Fruit fly (Drosophila melanogaster) Kc167 (cell line): ENCODE measurements around the gene MTA1-like.

Source experiments
- Myc ChIP-seq: fragments of >200 bp; optimal IDR thresholded peaks from 2 replicates; lab custom pipeline; 2017; ENCODE audit warnings: missing external identifiers
- Sin3A ChIP-seq: fragments of >200 bp; optimal IDR thresholded peaks from 2 replicates; lab custom pipeline; 2018; ENCODE audit warnings: missing external identifiers
- h ChIP-seq: fragments of >200 bp; optimal IDR thresholded peaks from 3 replicates; lab custom pipeline; 2018; ENCODE audit warnings: missing external identifiers
- insv ChIP-seq: fragments of >200 bp; optimal IDR thresholded peaks from 3 replicates; lab custom pipeline; 2018; ENCODE audit warnings: missing external identifiers
- psq ChIP-seq: fragments of >200 bp; optimal IDR thresholded peaks from 2 replicates; lab custom pipeline; 2017; ENCODE audit warnings: missing external identifiers
- ttk ChIP-seq: sonication (Bioruptor generic); optimal IDR thresholded peaks from 2 replicates; lab custom pipeline; 2017; ENCODE audit warnings: missing external identifiers

DNA sequence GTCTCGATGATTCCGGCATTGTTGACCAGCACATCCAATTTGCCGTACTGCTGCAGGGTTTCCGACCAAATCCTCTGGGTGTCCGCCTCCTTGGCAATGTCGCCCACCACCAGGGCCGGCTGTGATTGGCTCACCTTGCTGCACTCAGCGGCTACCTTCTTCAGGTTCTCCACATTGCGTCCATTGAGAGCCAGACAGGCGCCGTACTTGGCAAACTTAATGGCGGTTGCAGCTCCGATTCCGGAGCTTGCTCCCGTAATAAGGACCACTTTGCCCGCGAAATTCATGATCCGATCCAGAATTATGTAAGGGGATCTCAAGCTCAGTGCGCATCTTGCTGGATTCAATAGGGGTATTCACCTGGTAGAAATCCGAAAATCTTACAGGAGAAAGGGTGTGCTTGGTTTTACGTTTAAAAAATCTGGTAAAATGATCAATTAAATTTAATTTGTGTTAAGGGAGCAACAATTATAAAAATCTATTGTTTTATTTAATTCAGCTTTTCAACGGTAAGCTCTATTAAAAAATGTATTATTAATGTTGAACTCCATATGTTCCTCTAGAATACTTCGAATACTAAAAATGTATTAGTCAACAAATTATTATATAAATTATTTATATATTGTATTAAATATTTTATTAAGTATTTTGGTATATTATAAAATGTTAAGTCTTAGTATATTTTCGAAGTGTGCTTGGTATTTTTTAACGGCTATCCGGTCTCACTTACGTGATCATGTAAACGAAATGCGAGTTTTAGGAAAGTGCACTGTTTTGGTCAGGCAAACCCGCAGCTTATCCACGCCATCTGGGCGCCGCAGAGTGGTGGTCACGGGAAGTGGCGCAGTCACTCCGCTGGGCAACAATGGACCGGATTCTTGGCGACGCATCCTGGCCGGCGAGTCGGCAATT lies 11.8 kb downstream of the MTA1-like start, which contains the start of the genes CG31548 and CG12170:
- TF ChIP-seq Sin3A (no peak), Myc (lab: Kevin White, UChicago) (no peak), psq (no peak), h (lab: Kevin White, UChicago) (no peak), insv (lab: Kevin White, UChicago) (no peak), ttk (lab: Kevin White, UChicago) (no peak)
